Worm (Caenorhabditis elegans) whole organism, L2 larva: ENCODE data around the gene M01F1.9.

Experiments
- ZK546.5 ChIP-seq: sonication (generic microtip); optimal IDR thresholded peaks from 2 replicates; lab custom pipeline; 2017; ENCODE audit warnings: missing biosample characterization, missing genetic modification characterization
- lin-13 ChIP-seq: fragments of 150-350 bp; optimal IDR thresholded peaks from 2 replicates; lab custom pipeline; 2014; ENCODE audit warnings: missing biosample characterization, missing genetic modification reagents, missing genetic modification characterization
- nhr-11 ChIP-seq: fragments of 150-350 bp; optimal IDR thresholded peaks from 2 replicates; lab custom pipeline; 2014; ENCODE audit warnings: missing biosample characterization, missing genetic modification characterization
- nhr-6 ChIP-seq: fragments of 150-350 bp; optimal IDR thresholded peaks from 2 replicates; lab custom pipeline; 2014; ENCODE audit warnings: missing biosample characterization, missing genetic modification characterization

- TF ChIP-seq lin-13 (GFP tag; lab: Kevin White, UChicago): no peak
- no peak for TF ChIP-seq nhr-6 (tag; lab: Kevin White, UChicago)
- no peak for TF ChIP-seq ZK546.5
- TF ChIP-seq nhr-11: no peak
Measured at ce11 chrIII:3504239-3504638, 5.4 kb upstream of the M01F1.9 start.
